Worm (Caenorhabditis elegans) whole organism, young adult: ENCODE results near the gene eff-1.

Experiments used
- C17E4.6 ChIP-seq: fragments of 200-800 bp; sonication (Bioruptor generic); IDR thresholded peaks from 2 replicates; pipeline ENCODE4 v1.3.6; 2022; ENCODE audit warnings: missing genetic modification reagents, missing genetic modification characterization, missing compliant biosample characterization
- F52B5.7 ChIP-seq: sonication (generic microtip); optimal IDR thresholded peaks from 2 replicates; lab custom pipeline; 2016; ENCODE audit warnings: mild to moderate bottlenecking, missing genetic modification characterization, missing compliant biosample characterization
- F55B11.4 ChIP-seq: sonication (generic microtip); optimal IDR thresholded peaks from 2 replicates; lab custom pipeline; 2016; ENCODE audit warnings: missing compliant biosample characterization, missing genetic modification characterization, borderline replicate concordance; ENCODE audit not compliant: insufficient read depth
- F57C9.4 ChIP-seq: sonication (generic microtip); optimal IDR thresholded peaks from 2 replicates; lab custom pipeline; 2017; ENCODE audit warnings: mild to moderate bottlenecking, missing genetic modification characterization, missing compliant biosample characterization
- T26A5.8 ChIP-seq: sonication (generic microtip); optimal IDR thresholded peaks from 2 replicates; lab custom pipeline; 2016; ENCODE audit warnings: missing genetic modification characterization, missing compliant biosample characterization
- Y53G8AR.9 ChIP-seq: fragments of 200-800 bp; sonication (Bioruptor generic); conservative IDR thresholded peaks from 2 replicates; pipeline ENCODE4 v1.3.6; 2022; ENCODE audit warnings: missing genetic modification reagents, missing genetic modification characterization, missing compliant biosample characterization
- Y79H2A.3 ChIP-seq: fragments of 200-800 bp; sonication (Bioruptor generic); conservative IDR thresholded peaks from 2 replicates; pipeline ENCODE4 v1.3.6; 2022; ENCODE audit warnings: missing genetic modification reagents, missing genetic modification characterization, missing compliant biosample characterization
- ZK185.1 ChIP-seq: sonication (generic microtip); optimal IDR thresholded peaks from 2 replicates; lab custom pipeline; 2016; ENCODE audit warnings: mild to moderate bottlenecking, missing genetic modification characterization, missing compliant biosample characterization; ENCODE audit not compliant: poor library complexity, severe bottlenecking
- akir-1 ChIP-seq: fragments of 200-800 bp; sonication (Bioruptor generic); optimal IDR thresholded peaks from 2 replicates; lab custom pipeline; 2018; ENCODE audit warnings: mild to moderate bottlenecking, missing genetic modification characterization, moderate library complexity, missing compliant biosample characterization
- aptf-2 ChIP-seq: fragments of 200-800 bp; sonication (Bioruptor generic); conservative IDR thresholded peaks from 2 replicates; pipeline ENCODE4 v1.3.6; 2022; ENCODE audit warnings: missing genetic modification reagents, missing genetic modification characterization, missing compliant biosample characterization
- athp-1 ChIP-seq: sonication (generic microtip); optimal IDR thresholded peaks from 2 replicates; lab custom pipeline; 2017; ENCODE audit warnings: mild to moderate bottlenecking, missing genetic modification characterization, missing compliant biosample characterization
- ccch-3 ChIP-seq: fragments of 200-800 bp; sonication (Bioruptor generic); optimal IDR thresholded peaks from 2 replicates; lab custom pipeline; 2018; ENCODE audit warnings: mild to moderate bottlenecking, missing genetic modification characterization, missing compliant biosample characterization
- ceh-27 ChIP-seq: fragments of 200-800 bp; sonication (Bioruptor generic); optimal IDR thresholded peaks from 2 replicates; lab custom pipeline; 2018; ENCODE audit warnings: mild to moderate bottlenecking, missing genetic modification characterization, moderate library complexity, missing compliant biosample characterization
- ceh-40 ChIP-seq: fragments of 200-800 bp; sonication (Bioruptor generic); IDR thresholded peaks from 2 replicates; pipeline ENCODE4 v1.3.6; 2022; ENCODE audit warnings: missing genetic modification characterization, missing compliant biosample characterization
- dox-1 ChIP-seq: fragments of 200-800 bp; sonication (Bioruptor generic); IDR thresholded peaks from 2 replicates; pipeline ENCODE4 v1.3.6; 2022; ENCODE audit warnings: missing genetic modification reagents, missing genetic modification characterization, missing compliant biosample characterization
- dpff-1 ChIP-seq: sonication (generic microtip); optimal IDR thresholded peaks from 2 replicates; lab custom pipeline; 2017; ENCODE audit warnings: mild to moderate bottlenecking, missing genetic modification characterization, missing compliant biosample characterization
- dpl-1 ChIP-seq: fragments of 150-350 bp; optimal IDR thresholded peaks from 2 replicates; lab custom pipeline; 2014; ENCODE audit warnings: missing biosample characterization, missing genetic modification reagents, missing genetic modification characterization
- ets-4 ChIP-seq: fragments of 200-800 bp; sonication (Bioruptor generic); optimal IDR thresholded peaks from 2 replicates; lab custom pipeline; 2018; ENCODE audit warnings: mild to moderate bottlenecking, missing genetic modification characterization, missing compliant biosample characterization
- fkh-3 ChIP-seq: sonication (generic microtip); optimal IDR thresholded peaks from 2 replicates; lab custom pipeline; 2016; ENCODE audit warnings: mild to moderate bottlenecking, missing genetic modification characterization, missing compliant biosample characterization
- him-1 ChIP-seq: sonication (generic microtip); optimal IDR thresholded peaks from 2 replicates; lab custom pipeline; 2016; ENCODE audit warnings: missing genotype, missing genetic modification reagents, missing genetic modification characterization, missing compliant biosample characterization
- hmg-1.2 ChIP-seq: fragments of 200-800 bp; sonication (Bioruptor generic); IDR thresholded peaks from 2 replicates; pipeline ENCODE4 v1.3.6; 2022; ENCODE audit warnings: missing genetic modification reagents, missing genetic modification characterization, missing compliant biosample characterization
- let-526 ChIP-seq: fragments of 200-800 bp; sonication (Bioruptor generic); IDR thresholded peaks from 2 replicates; pipeline ENCODE4 v1.3.6; 2022; ENCODE audit warnings: missing genetic modification reagents, missing genetic modification characterization, missing compliant biosample characterization
- lsl-1 ChIP-seq: fragments of 200-800 bp; sonication (Bioruptor generic); optimal IDR thresholded peaks from 2 replicates; lab custom pipeline; 2018; ENCODE audit warnings: mild to moderate bottlenecking, missing genetic modification characterization, moderate library complexity, missing compliant biosample characterization
- madf-3 ChIP-seq: fragments of 200-800 bp; sonication (Bioruptor generic); IDR thresholded peaks from 2 replicates; pipeline ENCODE4 v1.3.6; 2022; ENCODE audit warnings: missing genetic modification reagents, missing genetic modification characterization, missing compliant biosample characterization
- madf-6 ChIP-seq: fragments of 200-800 bp; sonication (Bioruptor generic); IDR thresholded peaks from 2 replicates; pipeline ENCODE4 v1.3.6; 2022; ENCODE audit warnings: missing genetic modification reagents, missing genetic modification characterization, missing compliant biosample characterization
- madf-8 ChIP-seq: fragments of 200-800 bp; sonication (Bioruptor generic); conservative IDR thresholded peaks from 2 replicates; pipeline ENCODE4 v1.3.6; 2022; ENCODE audit warnings: missing genetic modification reagents, missing genetic modification characterization, missing compliant biosample characterization
- mcd-1 ChIP-seq: fragments of 200-800 bp; sonication (Bioruptor generic); IDR thresholded peaks from 2 replicates; pipeline ENCODE4 v1.3.6; 2022; ENCODE audit warnings: missing genetic modification reagents, missing genetic modification characterization, missing compliant biosample characterization
- mxl-1 ChIP-seq: sonication (generic microtip); optimal IDR thresholded peaks from 2 replicates; lab custom pipeline; 2016; ENCODE audit warnings: missing genetic modification characterization, missing compliant biosample characterization
- nfya-1 ChIP-seq: sonication (generic microtip); optimal IDR thresholded peaks from 2 replicates; lab custom pipeline; 2017; ENCODE audit warnings: antibody characterized with exemption, missing compliant biosample characterization, missing genetic modification characterization, borderline replicate concordance; ENCODE audit not compliant: insufficient read depth
- pbrm-1 ChIP-seq: fragments of 200-800 bp; sonication (Bioruptor generic); IDR thresholded peaks from 2 replicates; pipeline ENCODE4 v1.3.6; 2022; ENCODE audit warnings: missing genetic modification reagents, missing genetic modification characterization, missing compliant biosample characterization
- rec-8 ChIP-seq, 2 experiments: sonication (generic microtip); optimal IDR thresholded peaks; 2 replicates each; lab custom pipeline; 2016; ENCODE audit warnings: mild to moderate bottlenecking in 2 of 2, missing genetic modification characterization in 2 of 2, missing genetic modification reagents in 2 of 2, missing genotype in 2 of 2, missing biosample characterization in 1 of 2, missing compliant biosample characterization in 1 of 2, moderate library complexity in 1 of 2
- sdz-38 ChIP-seq: sonication (generic microtip); optimal IDR thresholded peaks from 2 replicates; lab custom pipeline; 2016; ENCODE audit warnings: missing genotype, missing genetic modification characterization, missing compliant biosample characterization
- snpc-1.3 ChIP-seq: sonication (generic microtip); optimal IDR thresholded peaks from 2 replicates; lab custom pipeline; 2017; ENCODE audit warnings: missing genetic modification characterization, mild to moderate bottlenecking, missing compliant biosample characterization, antibody characterized with exemption, moderate library complexity, missing genotype, missing genetic modification reagents; ENCODE audit not compliant: insufficient read depth
- snpc-3.4 ChIP-seq: sonication (generic microtip); optimal IDR thresholded peaks from 2 replicates; lab custom pipeline; 2017; ENCODE audit warnings: missing genetic modification characterization, mild to moderate bottlenecking, missing compliant biosample characterization, antibody characterized with exemption, moderate library complexity, missing genotype, missing genetic modification reagents
- unc-62 ChIP-seq: fragments of 150-350 bp; optimal IDR thresholded peaks from 2 replicates; lab custom pipeline; 2014; ENCODE audit warnings: missing biosample characterization, missing genetic modification reagents, missing genetic modification characterization
- ztf-18 ChIP-seq: sonication (generic microtip); optimal IDR thresholded peaks from 2 replicates; lab custom pipeline; 2016; ENCODE audit warnings: missing genotype, mild to moderate bottlenecking, missing genetic modification characterization, missing compliant biosample characterization
- ztf-25 ChIP-seq: fragments of 200-800 bp; sonication (Bioruptor generic); IDR thresholded peaks from 2 replicates; pipeline ENCODE4 v1.3.6; 2022; ENCODE audit warnings: missing genetic modification reagents, missing genetic modification characterization, missing compliant biosample characterization
- ztf-26 ChIP-seq: sonication (generic microtip); optimal IDR thresholded peaks from 2 replicates; lab custom pipeline; 2017; ENCODE audit warnings: missing genetic modification characterization, missing compliant biosample characterization
- ztf-28 ChIP-seq: fragments of 200-800 bp; sonication (Bioruptor generic); IDR thresholded peaks from 2 replicates; pipeline ENCODE4 v1.3.6; 2022; ENCODE audit warnings: missing genetic modification reagents, missing genetic modification characterization, missing compliant biosample characterization
- ztf-3 ChIP-seq: fragments of 200-800 bp; sonication (Bioruptor generic); optimal IDR thresholded peaks from 2 replicates; lab custom pipeline; 2018; ENCODE audit warnings: mild to moderate bottlenecking, missing genetic modification characterization, missing compliant biosample characterization

eff-1 gene

ce11 chrII:8360453-8360852 lies 14.0 kb downstream of the eff-1 start, which contains the start of gene M195.2:
Gene M195.2, plus strand, starts transcription at chrII:8360753.
- TF ChIP-seq let-526 (GFP tag; lab: Robert Waterston, UW) (no peak), aptf-2 (no peak), nfya-1 (tag; lab: Kevin White, UChicago) (no peak)

ce11 chrII:8369059-8369458 lies 22.6 kb downstream of the eff-1 start, which contains the start of gene amt-3:
Gene amt-3, minus strand, starts transcription at chrII:8369159.
- TF ChIP-seq ztf-3 (GFP tag; lab: Kevin White, UChicago): no peak
- no peak for TF ChIP-seq T26A5.8 (tag; lab: Kevin White, UChicago)
- TF ChIP-seq madf-3: no peak
- no peak for TF ChIP-seq him-1 (tag; lab: Kevin White, UChicago)
- TF ChIP-seq sdz-38 (tag; lab: Kevin White, UChicago): no peak
- TF ChIP-seq dpff-1 (tag; lab: Kevin White, UChicago): no peak
- TF ChIP-seq snpc-1.3 (tag; lab: Kevin White, UChicago): no peak
- no peak for TF ChIP-seq ztf-18
- no peak for TF ChIP-seq F57C9.4 (tag; lab: Kevin White, UChicago)
- TF ChIP-seq ccch-3 (GFP tag; lab: Kevin White, UChicago): no peak
- no peak for TF ChIP-seq lsl-1
- TF ChIP-seq F55B11.4: no peak
- no peak for TF ChIP-seq fkh-3 (tag; lab: Kevin White, UChicago)
- no peak for TF ChIP-seq ceh-40
- no peak for TF ChIP-seq F52B5.7 (tag; lab: Kevin White, UChicago)
- TF ChIP-seq pbrm-1 (GFP tag; lab: Robert Waterston, UW): no peak
- TF ChIP-seq ztf-28 (GFP tag; lab: Robert Waterston, UW): no peak
- TF ChIP-seq mxl-1 (tag; lab: Kevin White, UChicago): no peak

ce11 chrII:8370194-8370593 lies 23.7 kb downstream of the eff-1 start:
- TF ChIP-seq athp-1 (tag; lab: Kevin White, UChicago) (no peak), T26A5.8 (tag; lab: Kevin White, UChicago) (no peak), dpl-1 (GFP tag; lab: Kevin White, UChicago) (no peak), ztf-26 (tag; lab: Kevin White, UChicago) (no peak), ets-4 (GFP tag; lab: Kevin White, UChicago) (no peak), akir-1 (GFP tag; lab: Kevin White, UChicago) (no peak)

ce11 chrII:8377722-8378121 lies 31.2 kb downstream of the eff-1 start:
- TF ChIP-seq dox-1 (GFP tag; lab: Robert Waterston, UW): no peak
- TF ChIP-seq rec-8 (tag; optimal IDR thresholded peaks at IDR 0.05; lab: Kevin White, UChicago): no peak
- no peak for TF ChIP-seq sdz-38 (tag; lab: Kevin White, UChicago)
- TF ChIP-seq ztf-25 (GFP tag; lab: Robert Waterston, UW): no peak
- TF ChIP-seq F52B5.7 (tag; lab: Kevin White, UChicago): no peak
- TF ChIP-seq unc-62 (GFP tag; lab: Kevin White, UChicago): no peak
- no peak for TF ChIP-seq madf-6 (GFP tag; lab: Robert Waterston, UW)
- TF ChIP-seq snpc-3.4 (tag; lab: Kevin White, UChicago): no peak
- TF ChIP-seq Y79H2A.3 (GFP tag; lab: Robert Waterston, UW): no peak
- no peak for TF ChIP-seq F55B11.4
- TF ChIP-seq mcd-1 (GFP tag; lab: Robert Waterston, UW): no peak
- TF ChIP-seq ztf-3 (GFP tag; lab: Kevin White, UChicago): no peak
- TF ChIP-seq ceh-27 (GFP tag; lab: Kevin White, UChicago): no peak
- TF ChIP-seq ccch-3 (GFP tag; lab: Kevin White, UChicago): no peak
- no peak for TF ChIP-seq madf-8 (GFP tag; lab: Robert Waterston, UW)
- no peak for TF ChIP-seq C17E4.6 (GFP tag; lab: Robert Waterston, UW)
- TF ChIP-seq ZK185.1: no peak
- no peak for TF ChIP-seq hmg-1.2 (GFP tag; lab: Robert Waterston, UW)
- no peak for TF ChIP-seq Y53G8AR.9 (GFP tag; lab: Robert Waterston, UW)
